Fruit fly (Drosophila melanogaster) whole organism, embryonic: ENCODE measurements around the gene CG31549.
A peak's percentile ranks its signal among the peaks of the same experiment; 100 is the strongest.

ENCODE experiments used
- Adf1 ChIP-seq: fragments of 200-800 bp; sonication (Bioruptor generic); IDR thresholded peaks from 2 replicates; pipeline ENCODE4 v1.3.6; 2022; ENCODE audit warnings: missing biosample characterization, missing genetic modification characterization
- Aef1 ChIP-seq: fragments of 200-800 bp; sonication (Bioruptor generic); IDR thresholded peaks from 3 replicates; pipeline ENCODE4 v1.3.6; 2022; ENCODE audit warnings: missing biosample characterization, missing genetic modification characterization
- Asciz ChIP-seq: fragments of 200-800 bp; sonication (Bioruptor generic); optimal IDR thresholded peaks from 2 replicates; lab custom pipeline; 2017; ENCODE audit warnings: missing biosample characterization, mild to moderate bottlenecking, missing genetic modification characterization, missing genetic modification reagents
- Bdp1 ChIP-seq: fragments of 200-800 bp; sonication (Bioruptor generic); optimal IDR thresholded peaks from 3 replicates; lab custom pipeline; 2016; ENCODE audit warnings: missing biosample characterization, missing genetic modification characterization
- CG11093 ChIP-seq: fragments of 200-800 bp; sonication (Bioruptor generic); IDR thresholded peaks from 3 replicates; pipeline ENCODE4 v1.3.6; 2022; ENCODE audit warnings: missing biosample characterization, missing genetic modification characterization
- CG11398 ChIP-seq: fragments of 200-800 bp; sonication (Bioruptor generic); optimal IDR thresholded peaks from 2 replicates; lab custom pipeline; 2016; ENCODE audit warnings: missing biosample characterization, missing genetic modification characterization
- CG11504 ChIP-seq: fragments of 200-800 bp; sonication (Bioruptor generic); optimal IDR thresholded peaks from 3 replicates; lab custom pipeline; 2019; ENCODE audit warnings: missing biosample characterization, mild to moderate bottlenecking, missing genetic modification characterization, moderate library complexity
- CG12942 ChIP-seq: fragments of 200-800 bp; sonication (Bioruptor generic); optimal IDR thresholded peaks from 3 replicates; lab custom pipeline; 2016; ENCODE audit warnings: missing biosample characterization, missing genetic modification characterization
- CG13296 ChIP-seq: fragments of 200-800 bp; sonication (Bioruptor generic); optimal IDR thresholded peaks from 3 replicates; lab custom pipeline; 2018; ENCODE audit warnings: missing biosample characterization, mild to moderate bottlenecking, missing genetic modification characterization
- CG15073 ChIP-seq: fragments of 200-800 bp; sonication (Bioruptor generic); optimal IDR thresholded peaks from 2 replicates; lab custom pipeline; 2016; ENCODE audit warnings: missing biosample characterization, missing genetic modification characterization
- CG1647 ChIP-seq: fragments of 200-800 bp; sonication (Bioruptor generic); optimal IDR thresholded peaks from 3 replicates; lab custom pipeline; 2016; ENCODE audit warnings: missing biosample characterization, missing genetic modification characterization
- CG1792 ChIP-seq: fragments of 200-800 bp; sonication (Bioruptor generic); optimal IDR thresholded peaks from 2 replicates; lab custom pipeline; 2016; ENCODE audit warnings: missing biosample characterization, missing genetic modification characterization
- CG18619 ChIP-seq: fragments of 200-800 bp; sonication (Bioruptor generic); optimal IDR thresholded peaks from 3 replicates; lab custom pipeline; 2017; ENCODE audit warnings: missing biosample characterization, mild to moderate bottlenecking, missing genetic modification characterization
- CG18764 ChIP-seq: fragments of 200-800 bp; sonication (Bioruptor generic); optimal IDR thresholded peaks from 3 replicates; lab custom pipeline; 2016; ENCODE audit warnings: missing biosample characterization, missing genetic modification characterization
- CG30020 ChIP-seq: fragments of 200-800 bp; optimal IDR thresholded peaks from 2 replicates; lab custom pipeline; 2019; ENCODE audit warnings: missing biosample characterization, mild to moderate bottlenecking, missing genetic modification characterization, moderate library complexity
- CG30431 ChIP-seq: fragments of 200-800 bp; sonication (Bioruptor generic); optimal IDR thresholded peaks from 2 replicates; lab custom pipeline; 2017; ENCODE audit warnings: missing biosample characterization, missing genetic modification characterization
- CG3281 ChIP-seq: fragments of 200-800 bp; sonication (Bioruptor generic); optimal IDR thresholded peaks from 3 replicates; lab custom pipeline; 2017; ENCODE audit warnings: missing biosample characterization, mild to moderate bottlenecking, missing genetic modification characterization
- CG4282 ChIP-seq: fragments of 200-800 bp; sonication (Bioruptor generic); optimal IDR thresholded peaks from 2 replicates; lab custom pipeline; 2016; ENCODE audit warnings: missing biosample characterization, missing genetic modification characterization
- CG4730 ChIP-seq: fragments of 200-800 bp; sonication (Bioruptor generic); IDR thresholded peaks from 2 replicates; pipeline ENCODE4 v1.3.6; 2022; ENCODE audit warnings: missing biosample characterization, missing genetic modification characterization
- CG5180 ChIP-seq: fragments of 200-800 bp; sonication (Bioruptor generic); optimal IDR thresholded peaks from 3 replicates; lab custom pipeline; 2017; ENCODE audit warnings: missing biosample characterization, missing genetic modification characterization, mild to moderate bottlenecking, moderate library complexity, missing genetic modification reagents
- CG6254 ChIP-seq: fragments of 200-800 bp; sonication (Bioruptor generic); optimal IDR thresholded peaks from 3 replicates; lab custom pipeline; 2017; ENCODE audit warnings: mild to moderate bottlenecking, missing biosample characterization, missing genetic modification reagents, missing genetic modification characterization
- CG7987 ChIP-seq: fragments of 200-800 bp; sonication (Bioruptor generic); optimal IDR thresholded peaks from 2 replicates; lab custom pipeline; 2018; ENCODE audit warnings: missing biosample characterization, mild to moderate bottlenecking, missing genetic modification characterization, moderate library complexity
- CG8765 ChIP-seq: fragments of 200-800 bp; sonication (Bioruptor generic); IDR thresholded peaks from 2 replicates; pipeline ENCODE4 v1.3.6; 2022; ENCODE audit warnings: missing biosample characterization, missing genetic modification characterization
- Deaf1 ChIP-seq: fragments of 200-800 bp; optimal IDR thresholded peaks from 3 replicates; lab custom pipeline; 2019; ENCODE audit warnings: missing biosample characterization, mild to moderate bottlenecking, missing genetic modification characterization, moderate library complexity
- Ets97D ChIP-seq: fragments of 200-800 bp; sonication (Bioruptor generic); optimal IDR thresholded peaks from 3 replicates; lab custom pipeline; 2016; ENCODE audit warnings: missing biosample characterization, missing genetic modification characterization
- Fer3 ChIP-seq: fragments of 200-800 bp; sonication (Bioruptor generic); optimal IDR thresholded peaks from 2 replicates; lab custom pipeline; 2018; ENCODE audit warnings: missing biosample characterization, mild to moderate bottlenecking, missing genetic modification characterization, moderate library complexity
- MTF-1 ChIP-seq: fragments of 200-800 bp; sonication (Bioruptor generic); optimal IDR thresholded peaks from 2 replicates; lab custom pipeline; 2018; ENCODE audit warnings: missing biosample characterization, mild to moderate bottlenecking, missing genetic modification characterization, borderline replicate concordance
- Mad ChIP-seq: fragments of 200-800 bp; sonication (Bioruptor generic); optimal IDR thresholded peaks from 2 replicates; lab custom pipeline; 2016; ENCODE audit warnings: missing biosample characterization, missing genetic modification characterization
- Optix ChIP-seq: fragments of 200-800 bp; sonication (Bioruptor generic); IDR thresholded peaks from 3 replicates; pipeline ENCODE4 v1.3.6; 2022; ENCODE audit warnings: missing biosample characterization, missing genetic modification characterization
- Pdp1 ChIP-seq, 2 experiments: fragments of 200-800 bp; sonication (Bioruptor generic); optimal IDR thresholded peaks; 3 replicates each; lab custom pipeline; 2016; ENCODE audit warnings: missing biosample characterization in 2 of 2, missing genetic modification characterization in 2 of 2, mild to moderate bottlenecking in 1 of 2, moderate library complexity in 1 of 2
- Rfx ChIP-seq: fragments of 200-800 bp; sonication (Bioruptor generic); IDR thresholded peaks from 2 replicates; pipeline ENCODE4 v1.3.6; 2022; ENCODE audit warnings: missing biosample characterization, missing genetic modification characterization
- Side ChIP-seq: fragments of 200-800 bp; sonication (Bioruptor generic); optimal IDR thresholded peaks from 2 replicates; lab custom pipeline; 2016; ENCODE audit warnings: missing biosample characterization, missing genetic modification characterization
- amos ChIP-seq: fragments of 200-800 bp; sonication (Bioruptor generic); IDR thresholded peaks from 2 replicates; pipeline ENCODE4 v1.3.6; 2022; ENCODE audit warnings: missing biosample characterization, missing genetic modification characterization; ENCODE audit not compliant: partially characterized antibody
- ato ChIP-seq: fragments of 200-800 bp; sonication (Bioruptor generic); IDR thresholded peaks from 2 replicates; pipeline ENCODE4 v1.3.6; 2022; ENCODE audit warnings: missing biosample characterization, missing genetic modification characterization; ENCODE audit not compliant: partially characterized antibody
- bowl ChIP-seq: fragments of 200-800 bp; sonication (Bioruptor generic); IDR thresholded peaks from 2 replicates; pipeline ENCODE4 v1.3.6; 2022; ENCODE audit warnings: missing biosample characterization, missing genetic modification characterization
- br ChIP-seq: fragments of >200 bp; optimal IDR thresholded peaks from 2 replicates; lab custom pipeline; 2017
- btn ChIP-seq: fragments of 200-800 bp; sonication (Bioruptor generic); optimal IDR thresholded peaks from 2 replicates; lab custom pipeline; 2016; ENCODE audit warnings: missing biosample characterization, missing genetic modification characterization
- caup ChIP-seq: fragments of 200-800 bp; sonication (Bioruptor generic); optimal IDR thresholded peaks from 3 replicates; lab custom pipeline; 2017; ENCODE audit warnings: missing biosample characterization, mild to moderate bottlenecking, missing genetic modification characterization, moderate library complexity; ENCODE audit not compliant: severe bottlenecking
- disco-r ChIP-seq: fragments of 200-800 bp; sonication (Bioruptor generic); optimal IDR thresholded peaks from 2 replicates; lab custom pipeline; 2016; ENCODE audit warnings: missing biosample characterization, missing genetic modification characterization
- dysf ChIP-seq: fragments of 200-800 bp; sonication (Bioruptor generic); IDR thresholded peaks from 3 replicates; pipeline ENCODE4 v1.3.6; 2022; ENCODE audit warnings: missing biosample characterization, missing genetic modification characterization
- gem ChIP-seq: fragments of 200-800 bp; sonication (Bioruptor generic); optimal IDR thresholded peaks from 2 replicates; lab custom pipeline; 2019; ENCODE audit warnings: missing biosample characterization, mild to moderate bottlenecking, missing genetic modification characterization, moderate library complexity
- h ChIP-seq: fragments of >200 bp; optimal IDR thresholded peaks from 2 replicates; lab custom pipeline; 2017
- inv ChIP-seq: fragments of 200-800 bp; sonication (Bioruptor generic); IDR thresholded peaks from 2 replicates; pipeline ENCODE4 v1.3.6; 2022; ENCODE audit warnings: missing biosample characterization, missing genetic modification characterization; ENCODE audit not compliant: partially characterized antibody
- knrl ChIP-seq: fragments of 200-800 bp; sonication (Bioruptor generic); IDR thresholded peaks from 3 replicates; pipeline ENCODE4 v1.3.6; 2022; ENCODE audit warnings: missing biosample characterization, missing genetic modification characterization; ENCODE audit not compliant: partially characterized antibody
- mam ChIP-seq: fragments of 200-800 bp; sonication (Bioruptor generic); optimal IDR thresholded peaks from 3 replicates; lab custom pipeline; 2016; ENCODE audit warnings: missing biosample characterization, missing genetic modification characterization
- mld ChIP-seq: fragments of 200-800 bp; sonication (Bioruptor generic); IDR thresholded peaks from 3 replicates; pipeline ENCODE4 v1.3.6; 2022; ENCODE audit warnings: missing biosample characterization, missing genetic modification characterization; ENCODE audit not compliant: partially characterized antibody
- p53 ChIP-seq: fragments of 200-800 bp; sonication (Bioruptor generic); optimal IDR thresholded peaks from 2 replicates; lab custom pipeline; 2016; ENCODE audit warnings: missing biosample characterization, missing genetic modification characterization
- prd ChIP-seq, 3 experiments: fragments of >200 bp in 2 of 3; fragments of 200-800 bp in 1 of 3; sonication (Bioruptor generic) in 1 of 3; optimal IDR thresholded peaks in 2 of 3; IDR thresholded peaks in 1 of 3; 2 replicates in 2 of 3; 3 replicates in 1 of 3; pipeline versions ENCODE4 v1.3.6 to Lab custom; 2017 to 2022; ENCODE audit warnings: missing biosample characterization in 1 of 3, missing genetic modification characterization in 1 of 3
- sens ChIP-seq: fragments of 200-800 bp; sonication (Bioruptor generic); peaks from one replicate; lab custom pipeline; 2016; ENCODE audit warnings: missing biosample characterization, missing genetic modification characterization
- tin ChIP-seq: fragments of 200-800 bp; sonication (Bioruptor generic); optimal IDR thresholded peaks from 3 replicates; lab custom pipeline; 2016; ENCODE audit warnings: missing biosample characterization, missing genetic modification characterization
- wor ChIP-seq: fragments of 200-800 bp; sonication (Bioruptor generic); IDR thresholded peaks from 2 replicates; pipeline ENCODE4 v1.3.6; 2022; ENCODE audit warnings: missing biosample characterization, missing genetic modification characterization

The CG31549 gene

DNA sequence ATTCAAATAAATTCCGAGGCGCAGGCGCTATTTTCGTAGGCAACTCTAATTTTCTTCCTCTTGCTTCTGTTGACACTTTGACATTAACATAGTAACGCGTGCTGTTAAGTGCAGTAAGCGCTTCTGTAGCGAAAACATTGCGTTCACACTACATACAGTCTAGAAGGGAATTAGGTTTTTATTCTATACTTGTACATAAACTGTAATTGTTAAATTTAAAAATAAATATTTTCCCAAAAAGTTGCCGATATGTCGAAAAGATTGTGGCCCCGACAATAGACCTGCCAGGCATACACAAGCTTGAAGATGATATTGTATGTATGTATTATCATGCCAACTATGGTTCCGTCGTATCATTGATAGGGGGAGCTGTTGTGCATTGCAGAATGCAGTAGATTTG, 25.5 kb upstream of the CG31549 start, which contains the start of gene asl (continued):
- TF ChIP-seq Ets97D, result peak; percentile 66
- TF ChIP-seq CG4282 (GFP tag; lab: Kevin White, UChicago), result no peak
- TF ChIP-seq MTF-1 (GFP tag; lab: Kevin White, UChicago), result no peak
- peak; percentile 21; the same call in 1 of the 3 replicates for TF ChIP-seq knrl (GFP tag; lab: Robert Waterston, UW)
- 0 out of 2 replicates have a peak, but pooled peaks have one; percentile 6 for TF ChIP-seq CG4730
- no peak for TF ChIP-seq br (lab: Kevin White, UChicago)
- peak; percentile 76 for TF ChIP-seq dysf
- peak; percentile 94 for TF ChIP-seq CG30020 (tag; lab: Kevin White, UChicago)
- no peak for TF ChIP-seq wor (GFP tag; lab: Robert Waterston, UW)
- TF ChIP-seq CG12942 (GFP tag; lab: Kevin White, UChicago), result peak; percentile 4
- no peak for TF ChIP-seq h (lab: Kevin White, UChicago)
- TF ChIP-seq sens (GFP tag; lab: Kevin White, UChicago), result peak; percentile 93
- no peak for TF ChIP-seq CG30431 (GFP tag; lab: Kevin White, UChicago)
- no peak for TF ChIP-seq mld
- peak; percentile 79 for TF ChIP-seq Rfx (GFP tag; lab: Robert Waterston, UW)
- TF ChIP-seq prd (optimal IDR thresholded peaks at IDR 0.05; lab: Kevin White, UChicago), result no peak
- peak; percentile 39; the same call in 1 of the 3 replicates for TF ChIP-seq prd (GFP tag; IDR thresholded peaks at IDR 0.05; lab: Robert Waterston, UW)
- TF ChIP-seq CG18619 (GFP tag; lab: Kevin White, UChicago), result peak; percentile 56
- no peak; the same call in 1 of the 2 replicates for TF ChIP-seq Adf1 (GFP tag; lab: Robert Waterston, UW)
- peak; percentile 54 to 59 for TF ChIP-seq Pdp1 (GFP tag; optimal IDR thresholded peaks at IDR 0.05; lab: Kevin White, UChicago)
- TF ChIP-seq Mad (GFP tag; lab: Kevin White, UChicago), result peak; percentile 58
- TF ChIP-seq tin (GFP tag; lab: Kevin White, UChicago), result peak; percentile 58
- TF ChIP-seq ato (GFP tag; lab: Robert Waterston, UW), result no peak
- peak; percentile 23 for TF ChIP-seq Side (GFP tag; lab: Kevin White, UChicago)
- peak; percentile 61 for TF ChIP-seq CG3281
- TF ChIP-seq CG1647 (GFP tag; lab: Kevin White, UChicago), result peak; percentile 56
- peak; percentile 63 for TF ChIP-seq CG18764
- no peak; the same call in 2 of the 3 replicates for TF ChIP-seq Aef1 (GFP tag; lab: Robert Waterston, UW)
- peak; percentile 36 for TF ChIP-seq Asciz (GFP tag; lab: Kevin White, UChicago)
- peak; percentile 79 for TF ChIP-seq gem (tag; lab: Kevin White, UChicago)
- TF ChIP-seq CG8765 (GFP tag; lab: Robert Waterston, UW), result peak; percentile 63
- TF ChIP-seq CG15073 (GFP tag; lab: Kevin White, UChicago), result no peak
- peak; percentile 52 for TF ChIP-seq CG13296 (GFP tag; lab: Kevin White, UChicago)
- TF ChIP-seq btn (GFP tag; lab: Kevin White, UChicago), result no peak
- TF ChIP-seq Deaf1 (tag; lab: Kevin White, UChicago), result peak; percentile 47
- no peak for TF ChIP-seq CG5180 (GFP tag; lab: Kevin White, UChicago)
- peak; percentile 54 for TF ChIP-seq disco-r (GFP tag; lab: Kevin White, UChicago)
- 0 out of 3 replicates have a peak, but pooled peaks have one; percentile 45 for TF ChIP-seq Optix (GFP tag; lab: Robert Waterston, UW)
- peak; percentile 24 for TF ChIP-seq CG1792 (GFP tag; lab: Kevin White, UChicago)
- TF ChIP-seq CG11093, result no peak
- no peak for TF ChIP-seq bowl (GFP tag; lab: Robert Waterston, UW)
- no peak for TF ChIP-seq CG11398 (GFP tag; lab: Kevin White, UChicago)
- TF ChIP-seq mam (GFP tag; lab: Kevin White, UChicago), result peak; percentile 44
- no peak for TF ChIP-seq CG11504 (tag; lab: Kevin White, UChicago)
- TF ChIP-seq caup, result peak; percentile 54
- TF ChIP-seq Fer3 (tag; lab: Kevin White, UChicago), result peak; percentile 60
- no peak for TF ChIP-seq CG6254 (GFP tag; lab: Kevin White, UChicago)
- no peak for TF ChIP-seq amos
- TF ChIP-seq CG7987 (GFP tag; lab: Kevin White, UChicago), result peak; percentile 38
- TF ChIP-seq p53, result no peak
- no peak for TF ChIP-seq inv (GFP tag; lab: Robert Waterston, UW)
- peak; percentile 32 for TF ChIP-seq Bdp1 (GFP tag; lab: Kevin White, UChicago)
